Worm (Caenorhabditis elegans) whole organism, L3 larva: Measurements from ENCODE around the gene mvk-1.
A peak's percentile ranks its signal among the peaks of the same experiment; 100 is the strongest.

Source experiments
- R02D3.7 ChIP-seq: fragments of 150-350 bp; optimal IDR thresholded peaks from 2 replicates; lab custom pipeline; 2014; ENCODE audit warnings: missing biosample characterization, missing genetic modification characterization
- ZK546.5 ChIP-seq: sonication (generic microtip); optimal IDR thresholded peaks from 2 replicates; lab custom pipeline; 2017; ENCODE audit warnings: missing biosample characterization, missing genetic modification characterization
- aly-2 ChIP-seq: fragments of 150-350 bp; optimal IDR thresholded peaks from 2 replicates; lab custom pipeline; 2014; ENCODE audit warnings: missing biosample characterization, missing genetic modification characterization
- ceh-16 ChIP-seq: sonication (generic microtip); optimal IDR thresholded peaks from 2 replicates; lab custom pipeline; 2017; ENCODE audit warnings: missing biosample characterization, missing genetic modification characterization
- ceh-82 ChIP-seq: fragments of 150-350 bp; optimal IDR thresholded peaks from 2 replicates; lab custom pipeline; 2014; ENCODE audit warnings: missing biosample characterization, missing genetic modification characterization
- daf-12 ChIP-seq: fragments of 150-350 bp; optimal IDR thresholded peaks from 2 replicates; lab custom pipeline; 2014; ENCODE audit warnings: missing biosample characterization, missing genetic modification reagents, missing genetic modification characterization
- egl-27 ChIP-seq: sonication (generic microtip); optimal IDR thresholded peaks from 4 replicates; lab custom pipeline; 2017; ENCODE audit warnings: missing biosample characterization, missing genetic modification reagents, missing genetic modification characterization
- egl-5 ChIP-seq: fragments of 150-350 bp; optimal IDR thresholded peaks from 2 replicates; lab custom pipeline; 2017; ENCODE audit warnings: missing biosample characterization, missing genetic modification reagents, missing genetic modification characterization, inconsistent platforms
- elt-1 ChIP-seq: fragments of 150-350 bp; optimal IDR thresholded peaks from 2 replicates; lab custom pipeline; 2014; ENCODE audit warnings: missing biosample characterization, missing genetic modification characterization
- elt-2 ChIP-seq: sonication (generic microtip); optimal IDR thresholded peaks from 2 replicates; lab custom pipeline; 2016; ENCODE audit warnings: missing genetic modification reagents, mild to moderate bottlenecking, missing genetic modification characterization, missing compliant biosample characterization
- elt-3 ChIP-seq, 3 experiments: fragments of 150-350 bp in 1 of 3; sonication (generic microtip) in 2 of 3; optimal IDR thresholded peaks; 2 replicates in 2 of 3; 4 replicates in 1 of 3; lab custom pipeline; 2014 to 2017; ENCODE audit warnings: missing biosample characterization in 3 of 3, missing genetic modification characterization in 3 of 3
- fkh-2 ChIP-seq: fragments of 150-350 bp; optimal IDR thresholded peaks from 2 replicates; lab custom pipeline; 2014; ENCODE audit warnings: missing biosample characterization, missing genetic modification reagents, missing genetic modification characterization
- jun-1 ChIP-seq: fragments of 150-350 bp; optimal IDR thresholded peaks from 2 replicates; lab custom pipeline; 2014; ENCODE audit warnings: missing biosample characterization, missing genetic modification reagents, missing genetic modification characterization
- mdl-1 ChIP-seq: fragments of 150-350 bp; optimal IDR thresholded peaks from 2 replicates; lab custom pipeline; 2014; ENCODE audit warnings: missing biosample characterization, missing genetic modification characterization
- nfya-1 ChIP-seq: sonication (generic microtip); optimal IDR thresholded peaks from 2 replicates; lab custom pipeline; 2017; ENCODE audit warnings: missing genetic modification characterization, mild to moderate bottlenecking, missing compliant biosample characterization, antibody characterized with exemption, moderate library complexity; ENCODE audit not compliant: insufficient read depth
- nhr-11 ChIP-seq: fragments of 150-350 bp; optimal IDR thresholded peaks from 2 replicates; lab custom pipeline; 2014; ENCODE audit warnings: missing biosample characterization, missing genetic modification characterization
- nhr-25 ChIP-seq: sonication (generic microtip); optimal IDR thresholded peaks from 2 replicates; lab custom pipeline; 2017; ENCODE audit warnings: missing biosample characterization, missing genetic modification characterization
- nhr-28 ChIP-seq: fragments of 150-350 bp; optimal IDR thresholded peaks from 2 replicates; lab custom pipeline; 2014; ENCODE audit warnings: missing biosample characterization, missing genetic modification characterization
- nhr-43 ChIP-seq: sonication (generic microtip); optimal IDR thresholded peaks from 2 replicates; lab custom pipeline; 2016; ENCODE audit warnings: mild to moderate bottlenecking, missing genetic modification characterization, missing compliant biosample characterization; ENCODE audit not compliant: poor library complexity, severe bottlenecking
- nhr-77 ChIP-seq: fragments of 150-350 bp; optimal IDR thresholded peaks from 2 replicates; lab custom pipeline; 2014; ENCODE audit warnings: missing biosample characterization, missing genetic modification characterization
- pha-4 ChIP-seq: fragments of 150-350 bp; optimal IDR thresholded peaks from 2 replicates; lab custom pipeline; 2014; ENCODE audit warnings: missing biosample characterization, missing genetic modification reagents, missing genetic modification characterization
- pqm-1 ChIP-seq: fragments of 150-350 bp; optimal IDR thresholded peaks from 2 replicates; lab custom pipeline; 2017; ENCODE audit warnings: missing biosample characterization, missing genetic modification characterization, inconsistent platforms
- sea-2 ChIP-seq: fragments of 150-350 bp; sonication (generic microtip); optimal IDR thresholded peaks from 4 replicates; lab custom pipeline; 2014; ENCODE audit warnings: missing biosample characterization, missing genetic modification reagents, missing genetic modification characterization
- skn-1 ChIP-seq: fragments of 150-350 bp; optimal IDR thresholded peaks from 2 replicates; lab custom pipeline; 2014; ENCODE audit warnings: missing biosample characterization, missing genetic modification characterization
- tbx-2 ChIP-seq: sonication (generic microtip); optimal IDR thresholded peaks from 2 replicates; lab custom pipeline; 2016; ENCODE audit warnings: mild to moderate bottlenecking, missing genetic modification characterization, missing compliant biosample characterization
- unc-39 ChIP-seq: sonication (generic microtip); optimal IDR thresholded peaks from 4 replicates; lab custom pipeline; 2017; ENCODE audit warnings: missing biosample characterization, missing genetic modification characterization
- zag-1 ChIP-seq: fragments of 150-350 bp; optimal IDR thresholded peaks from 2 replicates; lab custom pipeline; 2014; ENCODE audit warnings: missing biosample characterization, missing genetic modification characterization
- ztf-4 ChIP-seq: fragments of 150-350 bp; optimal IDR thresholded peaks from 2 replicates; lab custom pipeline; 2014; ENCODE audit warnings: missing biosample characterization, missing genetic modification characterization

Gene mvk-1

DNA sequence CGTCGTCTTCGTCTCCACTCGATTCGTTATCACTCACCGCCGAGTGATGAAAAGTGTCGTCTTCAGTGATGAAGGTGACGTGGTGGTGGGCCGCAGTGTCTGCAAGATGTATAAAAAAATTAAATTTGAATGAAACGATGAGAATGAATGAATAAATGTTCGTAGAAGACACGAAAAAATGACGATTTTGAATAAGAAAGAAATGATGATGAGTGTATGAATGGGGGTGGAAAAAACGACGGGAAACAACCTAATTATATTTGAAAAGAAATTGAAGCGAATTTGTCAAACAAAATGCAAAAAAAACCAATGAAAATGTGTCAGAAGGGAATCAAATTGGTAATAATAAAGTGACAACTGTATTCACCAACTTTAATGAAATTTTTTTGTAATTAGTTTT lies at the start of gene mvk-1:
Gene mvk-1, minus strand, starts transcription at position 101 of the 400 bp plus-strand sequence.
- TF ChIP-seq pha-4 (no peak), aly-2 (tag; lab: Kevin White, UChicago) (no peak), skn-1 (no peak), nhr-25 (tag; lab: Kevin White, UChicago) (no peak), ceh-16 (tag; lab: Kevin White, UChicago) (no peak), R02D3.7 (tag; lab: Kevin White, UChicago) (no peak), pqm-1 (tag; lab: Kevin White, UChicago) (no peak), unc-39 (tag; lab: Kevin White, UChicago) (no peak), zag-1 (tag; lab: Kevin White, UChicago) (no peak), nhr-11 (tag; lab: Kevin White, UChicago) (no peak), ceh-82 (tag; lab: Kevin White, UChicago) (no peak), fkh-2 (no peak), elt-1 (tag; lab: Kevin White, UChicago) (no peak)

DNA sequence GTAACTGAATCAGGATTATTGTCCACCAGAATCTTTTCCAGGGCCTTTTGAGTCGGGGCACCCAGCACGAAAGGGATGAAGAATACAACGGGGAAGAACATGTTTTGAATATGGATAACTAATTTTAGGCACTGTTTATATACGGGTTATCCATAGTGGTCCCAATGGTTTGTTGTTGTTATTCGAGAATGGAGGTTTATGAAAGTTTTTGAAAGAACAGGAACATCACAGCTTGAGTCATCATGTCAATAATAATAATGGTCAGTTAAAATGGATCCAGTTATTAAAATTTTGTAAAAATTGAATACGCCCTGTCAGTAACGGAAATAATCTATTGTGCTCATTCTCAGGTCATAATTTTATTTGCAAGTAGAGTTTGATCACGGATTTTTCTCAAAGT lies 47.0 kb upstream of the mvk-1 start, which contains the start of gene nas-28:
Gene nas-28, minus strand, starts transcription at position 101 of the 400 bp plus-strand sequence.
- TF ChIP-seq nfya-1 (tag; lab: Kevin White, UChicago), result no peak
- TF ChIP-seq elt-3 (tag; optimal IDR thresholded peaks at IDR 0.05; lab: Kevin White, UChicago), result no peak
- TF ChIP-seq ZK546.5 (tag; lab: Kevin White, UChicago), result no peak
- TF ChIP-seq jun-1 (tag; lab: Kevin White, UChicago), result no peak
- no peak for TF ChIP-seq ceh-82 (tag; lab: Kevin White, UChicago)
- no peak for TF ChIP-seq daf-12 (tag; lab: Kevin White, UChicago)
- TF ChIP-seq nhr-28, result no peak
- no peak for TF ChIP-seq egl-27 (tag; lab: Kevin White, UChicago)
- no peak for TF ChIP-seq nhr-11 (tag; lab: Kevin White, UChicago)
- TF ChIP-seq R02D3.7 (tag; lab: Kevin White, UChicago), result no peak

DNA sequence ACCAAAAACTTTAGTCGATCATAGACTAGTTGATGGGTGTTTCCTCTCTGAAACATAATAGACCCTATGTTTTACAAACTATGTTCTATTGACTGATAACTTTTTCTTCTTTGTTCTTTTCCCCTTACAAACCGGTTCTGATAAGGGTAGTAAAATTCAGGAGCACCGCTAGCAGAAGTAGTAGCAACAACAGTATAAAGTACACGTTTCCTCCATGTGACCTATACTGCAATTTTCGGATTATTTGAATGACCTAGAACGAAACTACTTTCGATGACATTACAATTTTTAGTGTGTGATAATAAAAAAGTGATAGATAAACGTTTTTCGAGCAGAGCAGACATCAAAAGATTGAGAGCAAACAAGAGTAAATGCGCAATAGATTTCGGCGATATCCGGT lies 44.2 kb upstream of the mvk-1 start:
- TF ChIP-seq nhr-43 (tag; lab: Kevin White, UChicago) (no peak), skn-1 (peak; percentile 66), sea-2 (GFP tag; lab: Kevin White, UChicago) (no peak), elt-3 (tag; optimal IDR thresholded peaks at IDR 0.05; lab: Kevin White, UChicago) (no peak), ztf-4 (no peak), jun-1 (tag; lab: Kevin White, UChicago) (peak; percentile 51), aly-2 (tag; lab: Kevin White, UChicago) (no peak), pqm-1 (tag; lab: Kevin White, UChicago) (peak; percentile 87), nhr-77 (no peak), nhr-11 (tag; lab: Kevin White, UChicago) (no peak), zag-1 (tag; lab: Kevin White, UChicago) (no peak), mdl-1 (no peak), elt-2 (tag; lab: Kevin White, UChicago) (peak; percentile 96), pha-4 (peak; percentile 55)

DNA sequence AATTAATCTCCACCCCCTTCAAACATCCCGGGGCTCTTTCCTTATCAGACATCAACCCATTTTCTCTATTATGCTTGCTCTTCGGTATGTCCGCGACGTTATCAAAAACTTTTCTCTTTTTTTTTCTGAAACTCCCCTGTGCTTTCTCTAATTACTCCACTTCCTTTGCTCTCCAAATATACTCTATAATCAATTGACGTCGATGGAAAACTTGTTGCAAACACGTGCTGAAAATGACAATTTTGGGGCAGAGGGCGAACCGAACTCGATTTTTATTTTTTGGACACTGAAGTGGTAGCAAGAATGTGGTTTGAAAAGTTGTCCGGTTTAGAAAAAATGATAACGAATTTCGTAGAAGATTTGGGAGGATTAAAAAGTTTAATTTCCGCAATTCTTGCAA lies 43.0 kb upstream of the mvk-1 start:
- TF ChIP-seq mdl-1 (peak; percentile 9), jun-1 (tag; lab: Kevin White, UChicago) (peak; percentile 69), ztf-4 (no peak), elt-2 (tag; lab: Kevin White, UChicago) (peak; percentile 96), pha-4 (peak; percentile 62), pqm-1 (tag; lab: Kevin White, UChicago) (peak; percentile 95)

DNA sequence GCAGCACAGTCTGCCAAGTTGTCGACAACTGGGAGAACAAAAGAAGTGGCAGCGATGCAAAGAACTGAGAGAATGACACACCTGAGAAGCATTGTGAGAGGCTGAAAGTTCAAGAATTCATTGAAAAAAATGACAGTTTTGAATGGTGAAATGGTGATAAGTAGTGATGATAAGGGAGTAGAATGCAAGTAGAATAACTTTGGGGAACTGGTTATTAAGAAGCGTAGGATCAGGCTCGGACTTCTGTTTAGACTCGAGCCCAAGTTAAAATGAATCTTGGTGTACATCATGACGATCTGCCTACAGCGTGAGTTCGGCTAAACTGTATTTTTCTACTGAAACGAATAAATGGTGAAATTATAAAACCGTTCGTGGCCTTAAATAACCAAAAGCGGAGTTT lies 42.5 kb upstream of the mvk-1 start, which contains the start of gene F42A10.7:
Gene F42A10.7, minus strand, starts transcription at position 101 of the 400 bp plus-strand sequence.
- no peak for TF ChIP-seq egl-27 (tag; lab: Kevin White, UChicago)
- TF ChIP-seq daf-12 (tag; lab: Kevin White, UChicago), result no peak
- no peak for TF ChIP-seq tbx-2
- TF ChIP-seq egl-5 (tag; lab: Kevin White, UChicago), result no peak
- no peak for TF ChIP-seq unc-39 (tag; lab: Kevin White, UChicago)

DNA sequence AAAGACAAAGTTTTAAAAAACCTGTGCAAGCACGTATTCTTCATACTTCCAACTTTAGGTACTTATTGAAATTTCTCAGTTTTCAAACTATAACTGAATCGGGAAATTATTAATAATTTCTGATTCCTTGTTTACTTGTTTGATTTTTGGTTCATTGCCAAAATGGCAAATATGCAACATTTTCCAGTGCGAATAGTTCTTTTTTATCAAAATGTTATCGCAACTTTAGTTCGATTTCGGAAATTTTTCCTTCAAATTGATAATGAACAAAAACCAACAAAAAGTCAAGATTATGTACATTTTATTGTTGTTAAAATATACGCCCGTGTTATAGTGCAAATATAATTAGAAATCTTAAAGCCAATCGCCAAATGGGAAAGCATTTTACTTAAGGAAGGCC lies 41.6 kb upstream of the mvk-1 start:
- TF ChIP-seq fkh-2 (no peak), pha-4 (peak; percentile 56), elt-2 (tag; lab: Kevin White, UChicago) (peak; percentile 55)
